Worm (Caenorhabditis elegans) whole organism, midembryonic: ENCODE results near the gene toca-1.

Experiments
- T22C8.4 ChIP-seq: fragments of 200-800 bp; sonication (Bioruptor generic); IDR thresholded peaks from 2 replicates; pipeline ENCODE4 v1.3.6; 2022; ENCODE audit warnings: missing genetic modification characterization, missing compliant biosample characterization
- cog-1 ChIP-seq: sonication (generic microtip); optimal IDR thresholded peaks from 2 replicates; lab custom pipeline; 2016; ENCODE audit warnings: missing genetic modification characterization, missing compliant biosample characterization
- flt-1 ChIP-seq: fragments of 200-800 bp; sonication (Bioruptor generic); IDR thresholded peaks from 2 replicates; pipeline ENCODE4 v1.3.6; 2022; ENCODE audit warnings: missing genetic modification characterization, missing compliant biosample characterization
- med-1 ChIP-seq: sonication (generic microtip); optimal IDR thresholded peaks from 2 replicates; lab custom pipeline; 2017; ENCODE audit warnings: missing genetic modification characterization, mild to moderate bottlenecking, missing compliant biosample characterization, antibody characterized with exemption, missing genetic modification reagents; ENCODE audit not compliant: insufficient read depth
- tab-1 ChIP-seq: fragments of 200-800 bp; sonication (Bioruptor generic); IDR thresholded peaks from 2 replicates; pipeline ENCODE4 v1.3.6; 2022; ENCODE audit warnings: missing genetic modification characterization, missing compliant biosample characterization
- ztf-23 ChIP-seq: fragments of 200-800 bp; sonication (Bioruptor generic); IDR thresholded peaks from 2 replicates; pipeline ENCODE4 v1.3.6; 2022; ENCODE audit warnings: missing genetic modification reagents, missing genetic modification characterization, missing compliant biosample characterization
- ztf-29 ChIP-seq: fragments of 200-800 bp; sonication (Bioruptor generic); IDR thresholded peaks from 2 replicates; pipeline ENCODE4 v1.3.6; 2022; ENCODE audit warnings: missing genetic modification reagents, missing genetic modification characterization, missing compliant biosample characterization

ce11 chrX:1516574-1516973 is 4.7 kb downstream of the toca-1 start:
- TF ChIP-seq med-1 (GFP tag; lab: Kevin White, UChicago): no peak
- no peak for TF ChIP-seq cog-1 (tag; lab: Kevin White, UChicago)
- no peak for TF ChIP-seq flt-1 (GFP tag; lab: Robert Waterston, UW)
- no peak for TF ChIP-seq ztf-23 (GFP tag; lab: Robert Waterston, UW)
- no peak for TF ChIP-seq T22C8.4 (GFP tag; lab: Robert Waterston, UW)
- TF ChIP-seq ztf-29 (GFP tag; lab: Robert Waterston, UW): no peak
- TF ChIP-seq tab-1: no peak
